Fruit fly (Drosophila melanogaster): Measurements from ENCODE around the gene CG16721.

The CG16721 gene

DNA sequence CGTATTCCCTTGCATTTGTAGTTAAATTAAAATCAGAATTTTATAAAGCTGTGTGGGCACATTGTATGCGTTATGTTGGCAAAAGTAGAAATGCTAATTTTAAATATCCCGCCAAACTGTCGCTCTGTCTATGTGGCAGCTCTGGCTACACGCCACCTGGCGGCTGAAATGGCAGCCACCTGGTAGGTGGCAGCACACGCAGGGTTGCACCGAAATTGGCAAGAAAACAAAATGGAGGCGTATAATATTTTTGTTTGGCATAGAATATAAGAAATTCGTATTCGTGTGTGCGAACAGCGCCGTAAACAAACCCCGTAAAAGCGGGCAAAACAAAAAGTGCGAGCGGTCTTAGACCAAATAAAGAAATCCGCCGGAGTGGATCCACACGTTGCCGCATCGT lies 28.2 kb downstream of the CG16721 start, which contains the start of gene CG12236 (continued):
- peak; percentile 42; the same call in 1 of the 2 replicates for TF ChIP-seq unc-4 (GFP tag; IDR thresholded peaks at IDR 0.05; ENCODE audit: partially characterized antibody)
- TF ChIP-seq CG2678 (tag; optimal IDR thresholded peaks at IDR 0.05) = no peak
- TF ChIP-seq B-H2 (GFP tag; optimal IDR thresholded peaks at IDR 0.05) = peak; percentile 74
- no peak for TF ChIP-seq Poxn (GFP tag; IDR thresholded peaks at IDR 0.05)
- TF ChIP-seq sisA (GFP tag; IDR thresholded peaks at IDR 0.05) = no peak
- peak; percentile 36 for TF ChIP-seq CG2120 (GFP tag; optimal IDR thresholded peaks at IDR 0.05)
- peak; percentile 75 for TF ChIP-seq Fer1 (GFP tag; optimal IDR thresholded peaks at IDR 0.05)
- TF ChIP-seq sqz (GFP tag; optimal IDR thresholded peaks at IDR 0.05) = no peak
- peak; percentile 42; the same call in 1 of the 2 replicates for TF ChIP-seq ranshi (GFP tag; IDR thresholded peaks at IDR 0.05)
- TF ChIP-seq ara (GFP tag; IDR thresholded peaks at IDR 0.05) = no peak
- TF ChIP-seq unpg (GFP tag; optimal IDR thresholded peaks at IDR 0.05) = no peak
- no peak for TF ChIP-seq CG10565 (GFP tag; optimal IDR thresholded peaks at IDR 0.05)
- peak; percentile 93 for TF ChIP-seq Med (GFP tag)
- no peak for TF ChIP-seq ap (GFP tag; IDR thresholded peaks at IDR 0.05)
- peak; percentile 45; the same call in 1 of the 2 replicates for TF ChIP-seq CG10321 (GFP tag; IDR thresholded peaks at IDR 0.05)
- no peak for TF ChIP-seq CG14965 (GFP tag; optimal IDR thresholded peaks at IDR 0.05; ENCODE audit: borderline replicate concordance)
- TF ChIP-seq Chrac-16 (GFP tag; optimal IDR thresholded peaks at IDR 0.05) = peak; percentile 13
- no peak for TF ChIP-seq CG2889 (GFP tag; IDR thresholded peaks at IDR 0.05)
- no peak for TF ChIP-seq CG6683 (GFP tag; optimal IDR thresholded peaks at IDR 0.05)
- TF ChIP-seq TFAM (GFP tag; optimal IDR thresholded peaks at IDR 0.05) = no peak
- peak; percentile 97 for TF ChIP-seq CTCF (GFP tag; optimal IDR thresholded peaks at IDR 0.05)
- TF ChIP-seq fd64A (GFP tag; optimal IDR thresholded peaks at IDR 0.05) = no peak
- TF ChIP-seq CG11398 (GFP tag; optimal IDR thresholded peaks at IDR 0.05) = no peak
- TF ChIP-seq cwo (GFP tag; optimal IDR thresholded peaks at IDR 0.05) = no peak
- TF ChIP-seq CG11695 (GFP tag; IDR thresholded peaks at IDR 0.05) = no peak
- peak; percentile 39 for TF ChIP-seq hkb (optimal IDR thresholded peaks at IDR 0.05)
- TF ChIP-seq hkb (GFP tag; IDR thresholded peaks at IDR 0.05) = peak; percentile 53
- TF ChIP-seq ERR (GFP tag; optimal IDR thresholded peaks at IDR 0.05) = peak; percentile 20
- TF ChIP-seq CG12071 (GFP tag; optimal IDR thresholded peaks at IDR 0.05) = no peak
- peak; percentile 44 for TF ChIP-seq nom (GFP tag; optimal IDR thresholded peaks at IDR 0.05)
- no peak for TF ChIP-seq sima (GFP tag; optimal IDR thresholded peaks at IDR 0.05)
- TF ChIP-seq sna (GFP tag; IDR thresholded peaks at IDR 0.05; ENCODE audit: partially characterized antibody) = no peak
- peak; percentile 69 for TF ChIP-seq CG34422 (GFP tag; IDR thresholded peaks at IDR 0.05)
- no peak for TF ChIP-seq Drgx (GFP tag; IDR thresholded peaks at IDR 0.05)
- peak; percentile 3 for TF ChIP-seq Oli (tag; optimal IDR thresholded peaks at IDR 0.05)
- TF ChIP-seq usp (GFP tag; optimal IDR thresholded peaks at IDR 0.05) = no peak
- peak; percentile 67 for TF ChIP-seq CG33213 (GFP tag; optimal IDR thresholded peaks at IDR 0.05)
- no peak for TF ChIP-seq pum (GFP tag; optimal IDR thresholded peaks at IDR 0.05)
- TF ChIP-seq CG34376 (GFP tag; optimal IDR thresholded peaks at IDR 0.05) = peak; percentile 50
- peak; percentile 49 for TF ChIP-seq mam (GFP tag; optimal IDR thresholded peaks at IDR 0.05)
- no peak for TF ChIP-seq gem (tag; optimal IDR thresholded peaks at IDR 0.05)
- no peak for TF ChIP-seq CG10462 (GFP tag; optimal IDR thresholded peaks at IDR 0.05)
- peak; percentile 50; the same call in 1 of the 2 replicates for TF ChIP-seq CG13287 (GFP tag; IDR thresholded peaks at IDR 0.05; ENCODE audit: partially characterized antibody)
- TF ChIP-seq E2f2 (GFP tag; IDR thresholded peaks at IDR 0.05) = peak; percentile 98
- peak; percentile 28 for TF ChIP-seq CG10979 (tag; optimal IDR thresholded peaks at IDR 0.05)
- TF ChIP-seq dysf (GFP tag; IDR thresholded peaks at IDR 0.05) = 0 out of 3 replicates have a peak, but pooled peaks have one; percentile 24
- TF ChIP-seq zen (tag; optimal IDR thresholded peaks at IDR 0.05) = peak; percentile 42
- peak; percentile 13 for TF ChIP-seq CG8924 (tag; optimal IDR thresholded peaks at IDR 0.05)
- peak; percentile 4 for TF ChIP-seq nerfin-1 (tag; optimal IDR thresholded peaks at IDR 0.05)
- no peak; the same call in 1 of the 2 replicates for TF ChIP-seq ttk (GFP tag; IDR thresholded peaks at IDR 0.05)
- TF ChIP-seq Awh (GFP tag; IDR thresholded peaks at IDR 0.05) = no peak
- TF ChIP-seq jing (GFP tag; optimal IDR thresholded peaks at IDR 0.05) = no peak
